Worm (Caenorhabditis elegans): ENCODE data around the gene nhr-268.

DNA sequence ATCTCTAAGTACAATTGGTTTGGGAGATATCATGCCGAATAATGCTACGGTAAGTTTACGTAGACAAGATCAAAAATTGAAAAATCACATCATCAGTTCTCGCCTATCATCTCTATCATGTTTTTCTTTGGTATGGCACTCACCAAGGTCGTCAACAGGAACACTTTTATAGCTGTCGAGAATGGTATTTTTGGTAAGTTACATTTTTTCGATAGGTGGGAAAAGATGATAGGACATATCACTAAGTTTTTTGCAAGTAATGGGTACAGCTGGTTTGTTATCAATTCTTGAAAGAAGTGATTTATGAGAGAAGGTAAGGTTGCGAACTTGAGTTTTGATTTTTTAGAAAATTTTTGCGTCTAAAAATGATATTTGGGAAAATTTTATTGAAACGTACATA is 17.9 kb downstream of the nhr-268 start:
- no peak for TF ChIP-seq lsy-2 (tag; optimal IDR thresholded peaks at IDR 0.05)
- no peak for TF ChIP-seq nhr-28 (tag; optimal IDR thresholded peaks at IDR 0.05)
- TF ChIP-seq snpc-4 (tag; optimal IDR thresholded peaks at IDR 0.05), result no peak
